Fruit fly (Drosophila melanogaster): Measurements from ENCODE around the gene CG32121.
A peak's percentile ranks its signal among the peaks of the same experiment; 100 is the strongest.

Gene CG32121

DNA sequence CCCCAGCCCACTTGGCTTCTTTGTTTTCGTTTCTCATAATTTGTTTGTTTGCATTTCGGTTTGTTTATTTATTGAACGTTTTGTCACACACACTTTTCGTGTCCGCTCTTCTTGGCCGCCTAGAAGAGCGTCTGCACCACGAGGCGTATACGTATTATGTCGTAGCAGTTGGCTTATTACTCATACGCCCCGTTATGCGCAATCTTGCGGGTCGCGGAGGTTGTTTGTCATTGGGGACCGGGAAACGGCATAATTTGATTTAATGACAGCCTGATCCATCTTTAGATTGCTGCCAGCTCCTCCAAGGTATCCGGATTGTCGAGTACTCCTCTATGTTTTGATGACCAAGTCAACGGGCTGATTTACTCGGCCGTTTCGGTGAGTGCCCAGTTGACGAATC is 1.9 kb downstream of the CG32121 start:
- TF ChIP-seq sage (GFP tag; optimal IDR thresholded peaks at IDR 0.05), result no peak
- no peak for TF ChIP-seq Hr78 (GFP tag; optimal IDR thresholded peaks at IDR 0.05)
- no peak for TF ChIP-seq dsf (GFP tag; optimal IDR thresholded peaks at IDR 0.05; ENCODE audit: borderline replicate concordance)
- no peak for TF ChIP-seq dl (GFP tag; optimal IDR thresholded peaks at IDR 0.05; ENCODE audit: insufficient read depth in 1 of 2, partially characterized antibody in 2 of 2)
- no peak for TF ChIP-seq psq (GFP tag; optimal IDR thresholded peaks at IDR 0.05)
- no peak for TF ChIP-seq foxo (GFP tag; optimal IDR thresholded peaks at IDR 0.05)
- no peak for TF ChIP-seq Myc (optimal IDR thresholded peaks at IDR 0.05)
- TF ChIP-seq Hnf4 (GFP tag; optimal IDR thresholded peaks at IDR 0.05), result no peak
- TF ChIP-seq usp (GFP tag; optimal IDR thresholded peaks at IDR 0.05), result no peak
- no peak for TF ChIP-seq lola (GFP tag; optimal IDR thresholded peaks at IDR 0.05)
- TF ChIP-seq CrebA (GFP tag; optimal IDR thresholded peaks at IDR 0.05; ENCODE audit: borderline replicate concordance), result no peak
- TF ChIP-seq pan (optimal IDR thresholded peaks at IDR 0.05), result no peak
- TF ChIP-seq Hr83 (GFP tag; optimal IDR thresholded peaks at IDR 0.05; ENCODE audit: poor library complexity, severe bottlenecking), result no peak
- no peak for TF ChIP-seq brk (GFP tag; optimal IDR thresholded peaks at IDR 0.05)
- no peak for TF ChIP-seq Abd-B (GFP tag; optimal IDR thresholded peaks at IDR 0.05)
- TF ChIP-seq h (GFP tag; optimal IDR thresholded peaks at IDR 0.05), result no peak
- TF ChIP-seq GATAd (GFP tag; optimal IDR thresholded peaks at IDR 0.05), result no peak

DNA sequence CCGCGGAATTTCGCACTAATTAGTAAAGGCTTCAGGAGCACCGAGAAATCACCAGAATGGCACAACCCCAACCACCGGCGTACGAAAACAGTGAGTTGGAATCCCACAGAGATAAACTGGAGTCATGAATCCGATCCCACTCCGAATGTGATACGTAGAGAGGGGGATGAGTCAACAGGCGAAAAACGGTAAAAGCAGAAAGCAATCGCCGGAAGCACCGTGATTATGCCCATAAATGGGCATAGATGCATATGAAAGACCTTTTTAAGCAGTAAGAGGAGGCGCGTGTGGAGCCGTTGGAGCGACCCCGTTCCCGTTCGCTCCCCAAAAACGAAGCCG is 9.3 kb downstream of the CG32121 start:
- TF ChIP-seq sage (GFP tag; optimal IDR thresholded peaks at IDR 0.05), result no peak
- TF ChIP-seq br (GFP tag; optimal IDR thresholded peaks at IDR 0.05), result no peak
- no peak for TF ChIP-seq Hr78 (GFP tag; optimal IDR thresholded peaks at IDR 0.05)
- no peak for TF ChIP-seq rgr (GFP tag; optimal IDR thresholded peaks at IDR 0.05)
- TF ChIP-seq ey (GFP tag; optimal IDR thresholded peaks at IDR 0.05), result no peak
- no peak for TF ChIP-seq psq (GFP tag; optimal IDR thresholded peaks at IDR 0.05)
- TF ChIP-seq Sp1 (GFP tag; optimal IDR thresholded peaks at IDR 0.05), result no peak
- no peak for TF ChIP-seq CrebA (GFP tag; optimal IDR thresholded peaks at IDR 0.05; ENCODE audit: borderline replicate concordance)

DNA sequence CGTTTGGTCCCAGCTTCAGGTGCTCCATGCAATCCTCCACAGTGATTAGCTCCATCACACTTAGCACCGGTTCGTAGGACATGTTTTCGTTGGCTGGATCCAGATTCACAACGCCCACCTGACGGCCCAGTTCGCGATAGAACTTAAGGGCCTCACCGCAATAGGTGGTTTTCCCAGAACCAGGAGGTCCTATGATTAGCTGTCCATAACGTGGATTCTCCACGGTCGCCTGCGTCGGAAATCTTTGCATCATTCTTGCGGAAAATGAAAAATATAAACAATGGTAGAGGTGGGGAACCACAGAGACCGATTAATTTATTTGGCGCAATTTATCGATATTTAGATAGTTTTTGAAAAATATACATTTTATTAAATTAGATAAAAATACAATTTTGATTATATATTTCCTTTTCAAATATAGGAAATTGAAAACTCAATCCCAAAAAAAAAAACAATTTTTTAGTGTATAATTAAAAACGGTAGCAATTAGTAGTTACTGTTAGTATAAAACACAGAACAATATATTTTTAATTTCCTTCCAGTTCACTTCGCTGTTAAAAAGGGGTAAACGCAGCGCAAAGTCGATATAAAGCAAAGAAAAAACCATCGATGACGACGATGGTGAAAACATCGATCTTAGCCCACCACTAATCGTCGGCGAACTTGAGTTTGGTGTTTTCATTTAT is 9.8 kb downstream of the CG32121 start, which contains the start of the genes CG10222 and flr:
Gene CG10222 (minus strand): TSS at position 254 of the 686 bp plus-strand sequence.
Gene flr (plus strand): TSS at position 644 of the 686 bp plus-strand sequence.
- TF ChIP-seq lola (GFP tag; optimal IDR thresholded peaks at IDR 0.05), result no peak
- TF ChIP-seq Jra (GFP tag; optimal IDR thresholded peaks at IDR 0.05), result no peak
- TF ChIP-seq GATAd (GFP tag; optimal IDR thresholded peaks at IDR 0.05), result no peak
- peak; percentile 4 for TF ChIP-seq fru (GFP tag; optimal IDR thresholded peaks at IDR 0.05)
- peak; percentile 23 for TF ChIP-seq h (GFP tag; optimal IDR thresholded peaks at IDR 0.05)
- TF ChIP-seq HLH106 (tag; optimal IDR thresholded peaks at IDR 0.05), result peak; percentile 31
- TF ChIP-seq rgr (GFP tag; optimal IDR thresholded peaks at IDR 0.05), result peak; percentile 41
- peak; percentile 25 for TF ChIP-seq ey (GFP tag; optimal IDR thresholded peaks at IDR 0.05)
- peak; percentile 11 for TF ChIP-seq OdsH (GFP tag; optimal IDR thresholded peaks at IDR 0.05)
- TF ChIP-seq psq (GFP tag; optimal IDR thresholded peaks at IDR 0.05), result peak; percentile 25
- no peak for TF ChIP-seq Rel (GFP tag; optimal IDR thresholded peaks at IDR 0.05)
- TF ChIP-seq Rel (tag; optimal IDR thresholded peaks at IDR 0.05), result peak; percentile 78
- TF ChIP-seq dl (GFP tag; optimal IDR thresholded peaks at IDR 0.05; ENCODE audit: insufficient read depth in 1 of 2, partially characterized antibody in 2 of 2), result no peak

DNA sequence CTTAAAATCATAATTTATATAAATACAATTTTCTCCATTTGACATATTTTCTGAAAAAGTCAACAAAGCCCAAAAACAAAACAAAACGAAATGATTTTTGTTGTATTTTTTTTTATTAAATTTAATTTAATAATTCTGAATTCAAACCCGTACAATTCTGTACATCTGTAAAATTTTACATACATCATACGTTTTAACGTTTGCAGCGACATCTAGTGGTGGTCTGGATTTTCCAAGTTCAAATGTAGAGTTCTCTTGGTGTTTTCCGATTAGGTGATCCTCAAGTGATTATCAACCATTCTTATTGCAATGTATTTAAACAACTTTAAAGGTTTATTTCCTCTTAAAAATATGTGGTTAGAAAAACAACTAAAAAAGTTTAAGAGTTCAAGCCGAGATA is 11.1 kb downstream of the CG32121 start:
- TF ChIP-seq Dfd (GFP tag; optimal IDR thresholded peaks at IDR 0.05) (no peak), Hr83 (GFP tag; optimal IDR thresholded peaks at IDR 0.05; ENCODE audit: poor library complexity, severe bottlenecking) (peak; percentile 56), Sp1 (GFP tag; optimal IDR thresholded peaks at IDR 0.05) (no peak), dsf (GFP tag; optimal IDR thresholded peaks at IDR 0.05; ENCODE audit: borderline replicate concordance) (no peak), Myc (optimal IDR thresholded peaks at IDR 0.05) (no peak), dmrt93B (GFP tag; optimal IDR thresholded peaks at IDR 0.05) (no peak), sv (GFP tag; optimal IDR thresholded peaks at IDR 0.05) (no peak), foxo (GFP tag; optimal IDR thresholded peaks at IDR 0.05) (peak in 1 of 2 experiments; percentile 22), sage (GFP tag; optimal IDR thresholded peaks at IDR 0.05) (no peak), brk (GFP tag; optimal IDR thresholded peaks at IDR 0.05) (no peak), CrebA (GFP tag; optimal IDR thresholded peaks at IDR 0.05; ENCODE audit: borderline replicate concordance) (no peak), usp (GFP tag; optimal IDR thresholded peaks at IDR 0.05) (no peak), Dif (GFP tag; optimal IDR thresholded peaks at IDR 0.05; ENCODE audit: partially characterized antibody) (no peak), Vsx2 (GFP tag; optimal IDR thresholded peaks at IDR 0.05; ENCODE audit: partially characterized antibody) (peak; percentile 18), jim (GFP tag; optimal IDR thresholded peaks at IDR 0.05) (no peak), CG32264 (GFP tag; optimal IDR thresholded peaks at IDR 0.05) (no peak), Hnf4 (GFP tag; optimal IDR thresholded peaks at IDR 0.05) (no peak), HLH106 (tag; optimal IDR thresholded peaks at IDR 0.05) (no peak), h (GFP tag; optimal IDR thresholded peaks at IDR 0.05) (peak; percentile 11), OdsH (GFP tag; optimal IDR thresholded peaks at IDR 0.05) (no peak), rgr (GFP tag; optimal IDR thresholded peaks at IDR 0.05) (peak; percentile 7), lola (GFP tag; optimal IDR thresholded peaks at IDR 0.05) (no peak), Abd-B (GFP tag; optimal IDR thresholded peaks at IDR 0.05) (no peak), GATAd (GFP tag; optimal IDR thresholded peaks at IDR 0.05) (no peak), ey (GFP tag; optimal IDR thresholded peaks at IDR 0.05) (peak; percentile 13), Mio (GFP tag; optimal IDR thresholded peaks at IDR 0.05) (no peak)
